Worm (Caenorhabditis elegans): Measurements from ENCODE around the gene cyd-1.

Gene cyd-1

ce11 chrII:12980212-12980611 lies at the start of gene cyd-1:
cyd-1 (plus strand) TSS chrII:12980591.
- TF ChIP-seq tab-1 (GFP tag; IDR thresholded peaks at IDR 0.05) (no peak), cog-1 (tag; optimal IDR thresholded peaks at IDR 0.05) (no peak), ref-1 (GFP tag; conservative IDR thresholded peaks at IDR 0.05) (no peak), ztf-23 (GFP tag; IDR thresholded peaks at IDR 0.05) (no peak), med-1 (GFP tag; optimal IDR thresholded peaks at IDR 0.05; ENCODE audit: insufficient read depth) (no peak), ztf-29 (GFP tag; IDR thresholded peaks at IDR 0.05) (no peak), T22C8.4 (GFP tag; IDR thresholded peaks at IDR 0.05) (no peak), flt-1 (GFP tag; IDR thresholded peaks at IDR 0.05) (no peak), klf-2 (GFP tag; conservative IDR thresholded peaks at IDR 0.05) (no peak)

- no peak for TF ChIP-seq T22C8.4 (GFP tag; IDR thresholded peaks at IDR 0.05)
- no peak for TF ChIP-seq cog-1 (tag; optimal IDR thresholded peaks at IDR 0.05)
- TF ChIP-seq med-1 (GFP tag; optimal IDR thresholded peaks at IDR 0.05; ENCODE audit: insufficient read depth), result no peak
- TF ChIP-seq ztf-23 (GFP tag; IDR thresholded peaks at IDR 0.05), result no peak
- TF ChIP-seq flt-1 (GFP tag; IDR thresholded peaks at IDR 0.05), result no peak
- TF ChIP-seq ref-1 (GFP tag; conservative IDR thresholded peaks at IDR 0.05), result no peak
- TF ChIP-seq klf-2 (GFP tag; conservative IDR thresholded peaks at IDR 0.05), result no peak
- no peak for TF ChIP-seq tab-1 (GFP tag; IDR thresholded peaks at IDR 0.05)
- TF ChIP-seq ztf-29 (GFP tag; IDR thresholded peaks at IDR 0.05), result no peak
These were observed 48.9 kb upstream of the cyd-1 start, which contains the start of gene dct-18 for ce11 chrII:12931456-12931923. dct-18 (plus strand) TSS chrII:12931873.

- TF ChIP-seq T22C8.4 (GFP tag; IDR thresholded peaks at IDR 0.05), result no peak
- no peak for TF ChIP-seq cog-1 (tag; optimal IDR thresholded peaks at IDR 0.05)
- no peak for TF ChIP-seq ref-1 (GFP tag; conservative IDR thresholded peaks at IDR 0.05)
- no peak for TF ChIP-seq klf-2 (GFP tag; conservative IDR thresholded peaks at IDR 0.05)
- TF ChIP-seq ztf-23 (GFP tag; IDR thresholded peaks at IDR 0.05), result no peak
- TF ChIP-seq med-1 (GFP tag; optimal IDR thresholded peaks at IDR 0.05; ENCODE audit: insufficient read depth), result no peak
- no peak for TF ChIP-seq ztf-29 (GFP tag; IDR thresholded peaks at IDR 0.05)
- no peak for TF ChIP-seq flt-1 (GFP tag; IDR thresholded peaks at IDR 0.05)
- no peak for TF ChIP-seq tab-1 (GFP tag; IDR thresholded peaks at IDR 0.05)
These were observed 45.1 kb upstream of the cyd-1 start, which contains the start of gene lips-9 for ce11 chrII:12935259-12935658. lips-9 (minus strand) TSS chrII:12935359.

DNA sequence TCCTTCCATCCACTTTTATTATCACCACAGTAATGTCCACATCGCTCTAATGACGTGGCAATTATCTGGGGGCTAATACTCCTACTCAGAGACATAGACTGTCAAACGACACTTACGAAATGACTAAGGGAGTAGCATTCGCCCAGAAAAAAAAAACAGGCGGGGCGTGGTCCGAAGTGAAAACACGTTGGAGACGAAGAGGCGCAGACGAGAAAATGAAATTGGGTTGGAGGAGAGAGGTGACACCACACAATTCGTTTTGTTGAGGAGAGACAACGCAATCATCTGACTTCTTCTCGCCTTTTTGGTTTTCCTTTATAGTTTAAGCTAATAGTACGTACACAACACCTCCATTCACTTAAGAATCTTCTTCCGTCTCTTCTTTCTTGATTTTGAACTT lies 41.2 kb upstream of the cyd-1 start:
- TF ChIP-seq ref-1 (GFP tag; conservative IDR thresholded peaks at IDR 0.05), result no peak
- TF ChIP-seq T22C8.4 (GFP tag; IDR thresholded peaks at IDR 0.05), result no peak
- no peak for TF ChIP-seq cog-1 (tag; optimal IDR thresholded peaks at IDR 0.05)
- TF ChIP-seq med-1 (GFP tag; optimal IDR thresholded peaks at IDR 0.05; ENCODE audit: insufficient read depth), result no peak
- no peak for TF ChIP-seq klf-2 (GFP tag; conservative IDR thresholded peaks at IDR 0.05)
- no peak for TF ChIP-seq ztf-29 (GFP tag; IDR thresholded peaks at IDR 0.05)
- no peak for TF ChIP-seq flt-1 (GFP tag; IDR thresholded peaks at IDR 0.05)
- TF ChIP-seq tab-1 (GFP tag; IDR thresholded peaks at IDR 0.05), result no peak
- TF ChIP-seq ztf-23 (GFP tag; IDR thresholded peaks at IDR 0.05), result no peak

ce11 chrII:12939801-12940200 lies 40.6 kb upstream of the cyd-1 start, which contains the start of gene arrd-10:
arrd-10 (plus strand) TSS chrII:12940101.
- TF ChIP-seq cog-1 (tag; optimal IDR thresholded peaks at IDR 0.05) (no peak), ztf-29 (GFP tag; IDR thresholded peaks at IDR 0.05) (no peak), med-1 (GFP tag; optimal IDR thresholded peaks at IDR 0.05; ENCODE audit: insufficient read depth) (no peak), tab-1 (GFP tag; IDR thresholded peaks at IDR 0.05) (no peak), flt-1 (GFP tag; IDR thresholded peaks at IDR 0.05) (no peak), ztf-23 (GFP tag; IDR thresholded peaks at IDR 0.05) (no peak), klf-2 (GFP tag; conservative IDR thresholded peaks at IDR 0.05) (no peak), T22C8.4 (GFP tag; IDR thresholded peaks at IDR 0.05) (no peak), ref-1 (GFP tag; conservative IDR thresholded peaks at IDR 0.05) (no peak)

- no peak for TF ChIP-seq cog-1 (tag; optimal IDR thresholded peaks at IDR 0.05)
- no peak for TF ChIP-seq T22C8.4 (GFP tag; IDR thresholded peaks at IDR 0.05)
- TF ChIP-seq ztf-23 (GFP tag; IDR thresholded peaks at IDR 0.05), result no peak
- no peak for TF ChIP-seq ref-1 (GFP tag; conservative IDR thresholded peaks at IDR 0.05)
- TF ChIP-seq tab-1 (GFP tag; IDR thresholded peaks at IDR 0.05), result no peak
- no peak for TF ChIP-seq med-1 (GFP tag; optimal IDR thresholded peaks at IDR 0.05; ENCODE audit: insufficient read depth)
- TF ChIP-seq ztf-29 (GFP tag; IDR thresholded peaks at IDR 0.05), result no peak
- no peak for TF ChIP-seq flt-1 (GFP tag; IDR thresholded peaks at IDR 0.05)
- TF ChIP-seq klf-2 (GFP tag; conservative IDR thresholded peaks at IDR 0.05), result no peak
These were observed 37.9 kb upstream of the cyd-1 start for ce11 chrII:12942496-12942895.

DNA sequence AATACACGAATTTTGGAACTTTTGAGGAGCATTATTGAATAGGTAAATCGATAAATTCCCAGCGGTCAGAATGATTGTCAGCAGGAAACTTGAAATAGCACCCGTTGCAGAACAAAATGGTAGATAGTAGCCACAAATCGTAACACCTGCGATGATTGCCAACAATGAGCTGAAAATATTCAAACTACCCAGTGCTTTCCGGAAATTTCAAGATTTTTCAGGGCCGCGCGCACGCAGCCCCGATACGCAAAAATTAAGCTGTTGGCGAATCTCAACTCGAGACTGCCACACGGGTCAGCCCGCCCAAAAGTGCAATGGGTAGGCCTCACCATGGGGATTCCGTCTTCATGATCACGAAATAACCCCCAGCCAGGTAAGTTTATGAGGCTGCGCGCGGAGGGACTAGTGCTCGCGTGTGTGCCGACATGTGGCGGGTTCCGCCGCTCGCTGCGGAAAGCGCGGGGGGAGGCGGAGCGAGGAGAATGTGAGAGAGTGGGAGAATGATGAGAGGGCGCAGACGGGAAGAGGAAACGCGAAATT lies 35.7 kb upstream of the cyd-1 start:
- TF ChIP-seq ztf-29 (GFP tag; IDR thresholded peaks at IDR 0.05), result peak; percentile 49; the same call in 1 of the 2 replicates
- TF ChIP-seq ztf-23 (GFP tag; IDR thresholded peaks at IDR 0.05), result 0 out of 2 replicates have a peak, but pooled peaks have one; percentile 37
- TF ChIP-seq flt-1 (GFP tag; IDR thresholded peaks at IDR 0.05), result peak; percentile 88
- no peak for TF ChIP-seq med-1 (GFP tag; optimal IDR thresholded peaks at IDR 0.05; ENCODE audit: insufficient read depth)
- TF ChIP-seq cog-1 (tag; optimal IDR thresholded peaks at IDR 0.05), result peak; percentile 52
- TF ChIP-seq klf-2 (GFP tag; conservative IDR thresholded peaks at IDR 0.05), result 0 out of 2 replicates have a peak, but pooled peaks have one; percentile 56
- peak; percentile 72; the same call in 1 of the 2 replicates for TF ChIP-seq tab-1 (GFP tag; IDR thresholded peaks at IDR 0.05)
- no peak; the same call in 1 of the 2 replicates for TF ChIP-seq T22C8.4 (GFP tag; IDR thresholded peaks at IDR 0.05)
- TF ChIP-seq ref-1 (GFP tag; conservative IDR thresholded peaks at IDR 0.05), result 0 out of 2 replicates have a peak, but pooled peaks have one; percentile 48

DNA sequence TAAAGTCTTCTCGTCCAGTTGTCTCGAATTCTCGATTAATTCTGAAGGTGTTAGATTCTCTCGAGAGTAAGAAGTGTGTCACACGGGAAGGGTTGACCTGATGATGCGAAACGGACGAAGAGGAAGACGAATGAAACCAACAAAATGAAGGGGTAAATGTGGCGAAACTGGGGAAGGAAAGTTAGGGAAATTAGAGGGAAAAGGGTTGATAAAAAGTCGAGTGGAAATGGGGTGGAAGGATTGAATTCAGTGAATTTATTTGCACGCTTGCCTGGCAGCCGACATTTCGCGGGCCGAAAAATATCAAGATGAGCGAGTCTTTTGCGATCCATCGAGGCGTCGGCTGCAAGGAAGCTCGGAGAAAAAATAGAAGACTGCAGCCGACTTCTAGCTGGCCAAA lies 32.2 kb upstream of the cyd-1 start, which contains the start of gene F58G1.7:
TSS of gene F58G1.7 (minus strand) at position 101 of the 400 bp plus-strand sequence.
- TF ChIP-seq ztf-29 (GFP tag; IDR thresholded peaks at IDR 0.05) (no peak), flt-1 (GFP tag; IDR thresholded peaks at IDR 0.05) (no peak), med-1 (GFP tag; optimal IDR thresholded peaks at IDR 0.05; ENCODE audit: insufficient read depth) (no peak), cog-1 (tag; optimal IDR thresholded peaks at IDR 0.05) (no peak), ztf-23 (GFP tag; IDR thresholded peaks at IDR 0.05) (no peak), tab-1 (GFP tag; IDR thresholded peaks at IDR 0.05) (no peak), klf-2 (GFP tag; conservative IDR thresholded peaks at IDR 0.05) (no peak), ref-1 (GFP tag; conservative IDR thresholded peaks at IDR 0.05) (no peak), T22C8.4 (GFP tag; IDR thresholded peaks at IDR 0.05) (no peak)

DNA sequence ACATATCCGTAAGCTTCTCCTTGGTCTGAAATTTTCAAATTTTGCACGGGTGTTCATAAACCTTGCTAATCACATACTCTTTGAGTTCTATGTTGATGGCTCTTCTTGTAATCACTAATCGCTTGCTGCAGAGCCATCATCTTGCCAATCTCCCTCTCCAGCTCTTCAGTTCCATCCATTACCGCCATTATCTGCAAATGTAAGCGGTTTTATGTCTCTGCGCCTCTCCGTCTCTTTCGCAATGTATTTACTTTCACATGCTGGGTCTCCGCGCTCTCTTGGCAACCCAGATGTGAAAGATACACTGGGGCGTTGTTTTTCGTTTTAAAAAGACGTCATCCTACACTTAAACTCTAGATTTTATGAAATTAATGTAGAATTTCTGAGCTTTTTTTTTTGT lies 27.1 kb upstream of the cyd-1 start:
- TF ChIP-seq klf-2 (GFP tag; conservative IDR thresholded peaks at IDR 0.05) (no peak), ztf-29 (GFP tag; IDR thresholded peaks at IDR 0.05) (no peak), med-1 (GFP tag; optimal IDR thresholded peaks at IDR 0.05; ENCODE audit: insufficient read depth) (no peak), flt-1 (GFP tag; IDR thresholded peaks at IDR 0.05) (no peak), cog-1 (tag; optimal IDR thresholded peaks at IDR 0.05) (peak; percentile 16)
